Worm (Caenorhabditis elegans): Measurements from ENCODE around the gene R12A1.3.

DNA sequence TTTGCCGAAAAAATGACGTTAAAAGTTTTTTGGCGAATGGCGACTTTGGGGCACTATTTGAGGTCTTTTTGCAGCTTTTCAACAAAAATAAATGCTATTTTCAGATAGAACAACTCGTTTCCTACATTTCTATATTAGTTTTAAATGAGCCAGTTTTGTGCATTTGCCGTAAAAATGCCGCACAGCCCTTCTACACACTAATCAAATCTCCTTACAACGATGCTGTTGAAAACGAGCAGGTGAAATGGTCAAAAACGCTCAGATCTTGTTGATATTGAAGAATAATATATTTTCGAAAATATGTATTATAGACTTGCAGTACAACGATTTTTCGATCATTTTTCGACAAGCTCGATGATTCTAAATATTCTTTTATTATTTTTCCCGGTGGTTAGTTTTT is 29.2 kb upstream of the R12A1.3 start, which contains the start of gene chil-14:
- no peak for TF ChIP-seq tra-1 (GFP tag; IDR thresholded peaks at IDR 0.05)
- no peak for TF ChIP-seq nhr-77 (tag; optimal IDR thresholded peaks at IDR 0.05)
- TF ChIP-seq ztf-11 (tag; optimal IDR thresholded peaks at IDR 0.05), result no peak
- no peak for TF ChIP-seq unc-130 (GFP tag; optimal IDR thresholded peaks at IDR 0.05)
- no peak for TF ChIP-seq skn-1 (tag; optimal IDR thresholded peaks at IDR 0.05)
- TF ChIP-seq Y75B8A.6 (GFP tag; IDR thresholded peaks at IDR 0.05), result no peak
- TF ChIP-seq pha-4 (GFP tag; IDR thresholded peaks at IDR 0.05), result no peak
- no peak for TF ChIP-seq pha-4 (tag; optimal IDR thresholded peaks at IDR 0.05)
- no peak for TF ChIP-seq F10B5.3 (tag; optimal IDR thresholded peaks at IDR 0.05)
- TF ChIP-seq nhr-237 (tag; optimal IDR thresholded peaks at IDR 0.05), result no peak
- no peak for TF ChIP-seq mdl-1 (tag; optimal IDR thresholded peaks at IDR 0.05)
- no peak for TF ChIP-seq dve-1 (tag; optimal IDR thresholded peaks at IDR 0.05; ENCODE audit: insufficient read depth)
- TF ChIP-seq arid-1 (GFP tag; conservative IDR thresholded peaks at IDR 0.05), result no peak
